Worm (Caenorhabditis elegans) whole organism, L4 larva: ENCODE measurements around the gene timm-17B.1.

Experiments used
- F44E2.7 ChIP-seq: fragments of 200-800 bp; sonication (Bioruptor generic); IDR thresholded peaks from 2 replicates; pipeline ENCODE4 v2.1.2; 2022; ENCODE audit warnings: missing genetic modification characterization, missing compliant biosample characterization
- ama-1 ChIP-seq: fragments of 150-350 bp; optimal IDR thresholded peaks from 2 replicates; lab custom pipeline; 2014; ENCODE audit warnings: inconsistent platforms, mixed read lengths
- dpl-1 ChIP-seq: fragments of 150-350 bp; optimal IDR thresholded peaks from 2 replicates; lab custom pipeline; 2014; ENCODE audit warnings: missing biosample characterization, missing genetic modification reagents, missing genetic modification characterization
- fkh-10 ChIP-seq: fragments of 150-350 bp; optimal IDR thresholded peaks from 2 replicates; lab custom pipeline; 2014; ENCODE audit warnings: missing biosample characterization, missing genetic modification reagents, missing genetic modification characterization
- fos-1 ChIP-seq: fragments of 150-350 bp; optimal IDR thresholded peaks from 2 replicates; lab custom pipeline; 2014; ENCODE audit warnings: missing biosample characterization, missing genetic modification characterization
- lin-1 ChIP-seq: fragments of 200-800 bp; sonication (Bioruptor generic); IDR thresholded peaks from 2 replicates; pipeline ENCODE4 v1.3.6; 2022; ENCODE audit warnings: missing genetic modification reagents, missing genetic modification characterization, missing compliant biosample characterization
- lin-15B ChIP-seq: fragments of 150-350 bp; sonication (generic microtip); optimal IDR thresholded peaks from 3 replicates; lab custom pipeline; 2014; ENCODE audit warnings: missing biosample characterization, missing genetic modification characterization
- nhr-77 ChIP-seq: fragments of 150-350 bp; optimal IDR thresholded peaks from 2 replicates; lab custom pipeline; 2014; ENCODE audit warnings: missing biosample characterization, missing genetic modification characterization
- rbr-2 ChIP-seq: sonication (generic microtip); optimal IDR thresholded peaks from 2 replicates; lab custom pipeline; 2016; ENCODE audit warnings: missing genotype, missing genetic modification characterization, missing compliant biosample characterization

- TF ChIP-seq rbr-2 (tag; lab: Kevin White, UChicago), result no peak
- TF ChIP-seq nhr-77, result no peak
- no peak for TF ChIP-seq F44E2.7
- no peak for TF ChIP-seq fos-1
- TF ChIP-seq fkh-10 (GFP tag; lab: Kevin White, UChicago), result no peak
- no peak for TF ChIP-seq lin-1
- TF ChIP-seq dpl-1 (GFP tag; lab: Kevin White, UChicago), result no peak
- TF ChIP-seq lin-15B, result no peak
- TF ChIP-seq ama-1, result no peak
These were observed 6.5 kb upstream of the timm-17B.1 start, which contains the start of gene Y17G9B.4 for ce11 chrIV:4751814-4752213.
